Worm (Caenorhabditis elegans) whole organism, young adult: Measurements from ENCODE around the gene F32D8.11.

Experiments
- B0261.1 ChIP-seq: sonication (generic microtip); optimal IDR thresholded peaks from 2 replicates; lab custom pipeline; 2016; ENCODE audit warnings: mild to moderate bottlenecking, missing genetic modification characterization, moderate library complexity, missing compliant biosample characterization
- B0336.3 ChIP-seq: fragments of 200-800 bp; sonication (Bioruptor generic); IDR thresholded peaks from 2 replicates; pipeline ENCODE4 v1.3.6; 2022; ENCODE audit warnings: missing genetic modification characterization, missing compliant biosample characterization
- C06A6.2 ChIP-seq: fragments of 200-800 bp; sonication (Bioruptor generic); conservative IDR thresholded peaks from 2 replicates; pipeline ENCODE4 v1.3.6; 2022; ENCODE audit warnings: missing genetic modification characterization, missing compliant biosample characterization
- F52B5.7 ChIP-seq: sonication (generic microtip); optimal IDR thresholded peaks from 2 replicates; lab custom pipeline; 2016; ENCODE audit warnings: mild to moderate bottlenecking, missing genetic modification characterization, missing compliant biosample characterization
- F57A8.1 ChIP-seq: fragments of 200-800 bp; sonication (Bioruptor generic); optimal IDR thresholded peaks from 2 replicates; lab custom pipeline; 2018; ENCODE audit warnings: mild to moderate bottlenecking, missing genetic modification characterization, moderate library complexity, missing compliant biosample characterization
- F57C9.4 ChIP-seq: sonication (generic microtip); optimal IDR thresholded peaks from 2 replicates; lab custom pipeline; 2017; ENCODE audit warnings: mild to moderate bottlenecking, missing genetic modification characterization, missing compliant biosample characterization
- K11D2.4 ChIP-seq: fragments of 200-800 bp; sonication (Bioruptor generic); IDR thresholded peaks from 2 replicates; pipeline ENCODE4 v1.3.6; 2022; ENCODE audit warnings: missing genetic modification reagents, missing genetic modification characterization, missing compliant biosample characterization
- T26A5.8 ChIP-seq: sonication (generic microtip); optimal IDR thresholded peaks from 2 replicates; lab custom pipeline; 2016; ENCODE audit warnings: missing genetic modification characterization, missing compliant biosample characterization
- Y53G8AR.9 ChIP-seq: fragments of 200-800 bp; sonication (Bioruptor generic); conservative IDR thresholded peaks from 2 replicates; pipeline ENCODE4 v1.3.6; 2022; ENCODE audit warnings: missing genetic modification reagents, missing genetic modification characterization, missing compliant biosample characterization
- Y56A3A.18 ChIP-seq: fragments of 200-800 bp; sonication (Bioruptor generic); IDR thresholded peaks from 2 replicates; pipeline ENCODE4 v1.3.6; 2022; ENCODE audit warnings: missing genetic modification reagents, missing genetic modification characterization, missing compliant biosample characterization
- Y67H2A.10 ChIP-seq: fragments of 200-800 bp; sonication (Bioruptor generic); conservative IDR thresholded peaks from 2 replicates; pipeline ENCODE4 v1.3.6; 2022; ENCODE audit warnings: missing genetic modification reagents, missing genetic modification characterization, missing compliant biosample characterization
- ZK185.1 ChIP-seq: sonication (generic microtip); optimal IDR thresholded peaks from 2 replicates; lab custom pipeline; 2016; ENCODE audit warnings: mild to moderate bottlenecking, missing genetic modification characterization, missing compliant biosample characterization; ENCODE audit not compliant: poor library complexity, severe bottlenecking
- ama-1 ChIP-seq, 3 experiments: fragments of 150-350 bp in 1 of 3; sonication (generic microtip) in 2 of 3; optimal IDR thresholded peaks; 2 replicates each; lab custom pipeline; 2014 to 2018; ENCODE audit warnings: missing biosample characterization in 2 of 3, missing genetic modification characterization in 2 of 3, missing genetic modification reagents in 2 of 3
- atf-7 ChIP-seq: sonication (generic microtip); optimal IDR thresholded peaks from 2 replicates; lab custom pipeline; 2017; ENCODE audit warnings: mild to moderate bottlenecking, missing genetic modification characterization, missing compliant biosample characterization
- athp-1 ChIP-seq: sonication (generic microtip); optimal IDR thresholded peaks from 2 replicates; lab custom pipeline; 2017; ENCODE audit warnings: mild to moderate bottlenecking, missing genetic modification characterization, missing compliant biosample characterization
- attf-6 ChIP-seq: fragments of 200-800 bp; sonication (Bioruptor generic); IDR thresholded peaks from 2 replicates; pipeline ENCODE4 v1.3.6; 2022; ENCODE audit warnings: missing genetic modification reagents, missing genetic modification characterization, missing compliant biosample characterization
- cebp-1 ChIP-seq, 2 experiments: fragments of 200-800 bp in 1 of 2; sonication (Bioruptor generic) in 1 of 2; sonication (generic microtip) in 1 of 2; IDR thresholded peaks in 1 of 2; optimal IDR thresholded peaks in 1 of 2; 2 replicates each; pipeline versions ENCODE4 v1.3.6 to Lab custom; 2017 to 2022; ENCODE audit warnings: missing compliant biosample characterization in 2 of 2, missing genetic modification characterization in 2 of 2, mild to moderate bottlenecking in 1 of 2, missing genetic modification reagents in 1 of 2, moderate library complexity in 1 of 2
- ceh-91 ChIP-seq: fragments of 200-800 bp; sonication (Bioruptor generic); IDR thresholded peaks from 2 replicates; pipeline ENCODE4 v1.3.6; 2022; ENCODE audit warnings: missing genetic modification reagents, missing genetic modification characterization, missing compliant biosample characterization
- chd-7 ChIP-seq: sonication (generic microtip); optimal IDR thresholded peaks from 2 replicates; lab custom pipeline; 2016; ENCODE audit warnings: mild to moderate bottlenecking, missing genetic modification characterization, moderate library complexity, missing compliant biosample characterization
- die-1 ChIP-seq: sonication (generic microtip); optimal IDR thresholded peaks from 2 replicates; lab custom pipeline; 2016; ENCODE audit warnings: missing genotype, mild to moderate bottlenecking, missing genetic modification characterization, missing compliant biosample characterization
- hmg-1.2 ChIP-seq: fragments of 200-800 bp; sonication (Bioruptor generic); IDR thresholded peaks from 2 replicates; pipeline ENCODE4 v1.3.6; 2022; ENCODE audit warnings: missing genetic modification reagents, missing genetic modification characterization, missing compliant biosample characterization
- hmg-20 ChIP-seq: fragments of 200-800 bp; sonication (Bioruptor generic); IDR thresholded peaks from 2 replicates; pipeline ENCODE4 v1.3.6; 2022; ENCODE audit warnings: missing genetic modification reagents, missing genetic modification characterization, missing compliant biosample characterization
- let-607 ChIP-seq, 2 experiments: fragments of 200-800 bp in 1 of 2; sonication (Bioruptor generic) in 1 of 2; sonication (generic microtip) in 1 of 2; optimal IDR thresholded peaks; 2 replicates each; lab custom pipeline; 2016 to 2018; ENCODE audit warnings: mild to moderate bottlenecking in 2 of 2, missing compliant biosample characterization in 2 of 2, missing genetic modification characterization in 2 of 2, moderate library complexity in 2 of 2, missing genotype in 1 of 2
- lin-35 ChIP-seq, 3 experiments: fragments of 150-350 bp in 2 of 3; sonication (generic microtip) in 1 of 3; optimal IDR thresholded peaks; 2 replicates each; lab custom pipeline; 2014 to 2018; ENCODE audit warnings: missing biosample characterization in 3 of 3, missing genetic modification characterization in 3 of 3, missing genetic modification reagents in 3 of 3
- lin-40 ChIP-seq: sonication (generic microtip); optimal IDR thresholded peaks from 2 replicates; lab custom pipeline; 2016; ENCODE audit warnings: missing genetic modification characterization, mild to moderate bottlenecking, missing compliant biosample characterization, missing genotype, missing genetic modification reagents
- lin-54 ChIP-seq: fragments of 200-800 bp; sonication (Bioruptor generic); optimal IDR thresholded peaks from 2 replicates; lab custom pipeline; 2018; ENCODE audit warnings: mild to moderate bottlenecking, missing genetic modification characterization, missing compliant biosample characterization
- lsy-27 ChIP-seq: sonication (generic microtip); optimal IDR thresholded peaks from 2 replicates; lab custom pipeline; 2017; ENCODE audit warnings: missing genetic modification characterization, mild to moderate bottlenecking, missing compliant biosample characterization, antibody characterized with exemption, missing genotype, borderline replicate concordance; ENCODE audit not compliant: insufficient read depth
- nfyb-1 ChIP-seq: fragments of 200-800 bp; sonication (Bioruptor generic); IDR thresholded peaks from 2 replicates; pipeline ENCODE4 v1.3.6; 2022; ENCODE audit warnings: missing genetic modification reagents, missing genetic modification characterization, missing compliant biosample characterization
- nhr-27 ChIP-seq: fragments of 200-800 bp; sonication (Bioruptor generic); optimal IDR thresholded peaks from 2 replicates; lab custom pipeline; 2018; ENCODE audit warnings: mild to moderate bottlenecking, missing genetic modification characterization, moderate library complexity, missing compliant biosample characterization
- nhr-80 ChIP-seq: sonication (generic microtip); optimal IDR thresholded peaks from 2 replicates; lab custom pipeline; 2016; ENCODE audit warnings: missing genetic modification characterization, missing compliant biosample characterization
- nhr-90 ChIP-seq: sonication (generic microtip); optimal IDR thresholded peaks from 2 replicates; lab custom pipeline; 2016; ENCODE audit warnings: missing genotype, mild to moderate bottlenecking, missing genetic modification characterization, missing compliant biosample characterization
- pbrm-1 ChIP-seq: fragments of 200-800 bp; sonication (Bioruptor generic); IDR thresholded peaks from 2 replicates; pipeline ENCODE4 v1.3.6; 2022; ENCODE audit warnings: missing genetic modification reagents, missing genetic modification characterization, missing compliant biosample characterization
- repo-1 ChIP-seq: sonication (generic microtip); optimal IDR thresholded peaks from 2 replicates; lab custom pipeline; 2017; ENCODE audit warnings: mild to moderate bottlenecking, missing genetic modification characterization, missing compliant biosample characterization
- snpc-1.1 ChIP-seq: sonication (generic microtip); optimal IDR thresholded peaks from 2 replicates; lab custom pipeline; 2017; ENCODE audit warnings: missing genetic modification characterization, mild to moderate bottlenecking, missing compliant biosample characterization, antibody characterized with exemption, moderate library complexity, missing genotype, missing genetic modification reagents; ENCODE audit not compliant: insufficient read depth
- snpc-4 ChIP-seq, 5 experiments: fragments of 150-350 bp in 1 of 5; sonication (generic microtip) in 4 of 5; optimal IDR thresholded peaks; 2 replicates each; lab custom pipeline; 2014 to 2018; ENCODE audit warnings: missing genetic modification characterization in 5 of 5, missing biosample characterization in 3 of 5, antibody characterized with exemption in 2 of 5, mild to moderate bottlenecking in 2 of 5, missing compliant biosample characterization in 2 of 5, missing genotype in 2 of 5, moderate library complexity in 2 of 5, missing genetic modification reagents in 1 of 5
- somi-1 ChIP-seq: fragments of 200-800 bp; sonication (Bioruptor generic); optimal IDR thresholded peaks from 2 replicates; lab custom pipeline; 2018; ENCODE audit warnings: mild to moderate bottlenecking, missing genetic modification characterization, missing compliant biosample characterization
- tlf-1 ChIP-seq: fragments of 200-800 bp; sonication (Bioruptor generic); optimal IDR thresholded peaks from 2 replicates; lab custom pipeline; 2018; ENCODE audit warnings: mild to moderate bottlenecking, missing genetic modification characterization, missing compliant biosample characterization
- ztf-26 ChIP-seq: sonication (generic microtip); optimal IDR thresholded peaks from 2 replicates; lab custom pipeline; 2017; ENCODE audit warnings: missing genetic modification characterization, missing compliant biosample characterization

F32D8.11 gene

ce11 chrV:10890980-10891379 is 2.0 kb upstream of the F32D8.11 start, which contains the start of gene F32D8.12:
F32D8.12 (minus strand) TSS chrV:10891027.
- TF ChIP-seq lin-35 (GFP tag; optimal IDR thresholded peaks at IDR 0.05; lab: Kevin White, UChicago), result peak in 1 of 3 experiments; percentile 36
- TF ChIP-seq hmg-1.2 (GFP tag; lab: Robert Waterston, UW), result peak; percentile 96
- peak; percentile 22 for TF ChIP-seq nhr-80 (tag; lab: Kevin White, UChicago)
- no peak for TF ChIP-seq lsy-27 (tag; lab: Kevin White, UChicago)
- TF ChIP-seq ztf-26 (tag; lab: Kevin White, UChicago), result peak; percentile 10
- TF ChIP-seq ZK185.1 (tag; lab: Kevin White, UChicago), result peak; percentile 9
- TF ChIP-seq cebp-1 (GFP tag; IDR thresholded peaks at IDR 0.05; lab: Robert Waterston, UW), result no peak
- peak; percentile 38 for TF ChIP-seq cebp-1 (tag; optimal IDR thresholded peaks at IDR 0.05; lab: Kevin White, UChicago)
- TF ChIP-seq ceh-91, result no peak
- TF ChIP-seq lin-40 (tag; lab: Kevin White, UChicago), result peak; percentile 10
- TF ChIP-seq B0336.3 (GFP tag; lab: Robert Waterston, UW), result 0 out of 2 replicates have a peak, but pooled peaks have one; percentile 30

- TF ChIP-seq F57C9.4 (tag; lab: Kevin White, UChicago), result peak; percentile 12
- TF ChIP-seq attf-6 (GFP tag; lab: Robert Waterston, UW), result no peak
Measured at ce11 chrV:10889774-10890173, 838 bp upstream of the F32D8.11 start.

DNA sequence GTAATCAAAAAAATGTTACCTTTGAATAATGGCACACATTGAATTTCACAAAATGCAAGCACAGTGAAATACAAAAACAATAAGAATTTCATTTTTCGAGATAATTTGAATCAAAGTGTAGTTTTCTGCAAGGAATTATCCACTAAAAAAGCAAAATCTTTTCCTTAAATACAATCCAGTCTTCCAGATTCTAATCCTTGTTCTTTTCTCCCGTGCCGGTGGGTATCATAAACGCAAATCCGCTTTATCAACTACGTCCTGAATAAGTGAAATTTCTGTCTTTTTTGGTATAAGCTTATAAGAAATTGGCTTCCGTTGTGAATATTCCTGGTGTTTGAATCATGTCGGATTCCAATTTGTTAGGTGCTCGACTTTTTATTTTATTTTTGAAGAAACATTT is 783 bp downstream of the F32D8.11 start:
- TF ChIP-seq Y53G8AR.9 (GFP tag; lab: Robert Waterston, UW) (peak; percentile 20; the same call in 1 of the 2 replicates), atf-7 (peak; percentile 3), C06A6.2 (GFP tag; lab: Robert Waterston, UW) (no peak)

DNA sequence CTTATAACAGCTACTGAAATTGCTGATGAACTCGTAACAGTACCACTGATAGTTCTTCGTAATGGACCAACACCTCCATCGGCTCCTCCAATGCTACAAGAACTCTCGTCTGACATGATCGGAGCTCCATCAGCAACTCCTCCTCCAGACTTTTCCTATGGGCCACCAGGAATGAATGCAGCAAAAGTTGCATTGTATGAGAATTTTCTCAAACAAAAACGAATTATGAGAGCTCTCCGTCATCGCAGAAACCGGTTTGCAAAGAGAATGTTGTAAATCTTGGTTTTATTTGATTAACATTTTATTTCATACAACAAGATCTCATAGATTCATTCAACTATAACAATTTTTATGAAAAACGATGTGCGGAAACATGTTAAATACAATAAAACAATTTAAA is 1.4 kb downstream of the F32D8.11 start:
- TF ChIP-seq die-1 (tag; lab: Kevin White, UChicago) (peak; percentile 2), cebp-1 (GFP tag; IDR thresholded peaks at IDR 0.05; lab: Robert Waterston, UW) (no peak), cebp-1 (tag; optimal IDR thresholded peaks at IDR 0.05; lab: Kevin White, UChicago) (peak; percentile 49), lin-54 (GFP tag; lab: Kevin White, UChicago) (peak; percentile 13), hmg-20 (GFP tag; lab: Robert Waterston, UW) (0 out of 2 replicates have a peak, but pooled peaks have one; percentile 22), nhr-27 (tag; lab: Kevin White, UChicago) (no peak), somi-1 (GFP tag; lab: Kevin White, UChicago) (peak; percentile 42), F52B5.7 (tag; lab: Kevin White, UChicago) (peak; percentile 3), Y67H2A.10 (GFP tag; lab: Robert Waterston, UW) (no peak), nhr-90 (tag; lab: Kevin White, UChicago) (peak; percentile 51), atf-7 (peak; percentile 31), F57C9.4 (tag; lab: Kevin White, UChicago) (peak; percentile 83), pbrm-1 (GFP tag; lab: Robert Waterston, UW) (peak; percentile 57), ZK185.1 (tag; lab: Kevin White, UChicago) (peak; percentile 72), tlf-1 (peak; percentile 55), Y56A3A.18 (GFP tag; lab: Robert Waterston, UW) (peak; percentile 86), let-607 (tag; optimal IDR thresholded peaks at IDR 0.05; lab: Kevin White, UChicago) (peak in 1 of 2 experiments; percentile 20), nfyb-1 (GFP tag; lab: Robert Waterston, UW) (peak; percentile 66; the same call in 1 of the 2 replicates), snpc-1.1 (tag; lab: Kevin White, UChicago) (no peak), B0336.3 (GFP tag; lab: Robert Waterston, UW) (peak; percentile 62; the same call in 1 of the 2 replicates), K11D2.4 (GFP tag; lab: Robert Waterston, UW) (peak; percentile 64; the same call in 1 of the 2 replicates), B0261.1 (tag; lab: Kevin White, UChicago) (no peak), athp-1 (tag; lab: Kevin White, UChicago) (peak; percentile 18), T26A5.8 (no peak), Y53G8AR.9 (GFP tag; lab: Robert Waterston, UW) (peak; percentile 56; the same call in 1 of the 2 replicates), chd-7 (tag; lab: Kevin White, UChicago) (peak; percentile 31), ama-1 (optimal IDR thresholded peaks at IDR 0.05; lab: Kevin White, UChicago) (peak; percentile 26), ama-1 (GFP tag; optimal IDR thresholded peaks at IDR 0.05; lab: Kevin White, UChicago) (no peak), snpc-4 (GFP tag; optimal IDR thresholded peaks at IDR 0.05; lab: Kevin White, UChicago) (no peak), snpc-4 (tag; optimal IDR thresholded peaks at IDR 0.05; lab: Kevin White, UChicago) (no peak), F57A8.1 (GFP tag; lab: Kevin White, UChicago) (no peak), repo-1 (tag; lab: Kevin White, UChicago) (peak; percentile 84), ztf-26 (tag; lab: Kevin White, UChicago) (peak; percentile 78), lin-40 (tag; lab: Kevin White, UChicago) (peak; percentile 3)
